Worm (Caenorhabditis elegans) whole organism, mixed stage, embryonic: ENCODE results near the gene djr-1.2.

ENCODE experiments used
- blmp-1 ChIP-seq: fragments of 150-350 bp; optimal IDR thresholded peaks from 2 replicates; lab custom pipeline; 2014; ENCODE audit warnings: missing biosample characterization, missing genetic modification characterization
- elt-3 ChIP-seq: fragments of 150-350 bp; optimal IDR thresholded peaks from 2 replicates; lab custom pipeline; 2014; ENCODE audit warnings: missing biosample characterization, missing genetic modification characterization
- nhr-237 ChIP-seq: fragments of 150-350 bp; optimal IDR thresholded peaks from 2 replicates; lab custom pipeline; 2014; ENCODE audit warnings: missing biosample characterization, missing genetic modification characterization
- snpc-4 ChIP-seq: fragments of 150-350 bp; optimal IDR thresholded peaks from 2 replicates; lab custom pipeline; 2014; ENCODE audit warnings: missing biosample characterization, missing genetic modification characterization
- unc-39 ChIP-seq: fragments of 150-350 bp; optimal IDR thresholded peaks from 2 replicates; lab custom pipeline; 2014; ENCODE audit warnings: missing biosample characterization, missing genetic modification characterization

DNA sequence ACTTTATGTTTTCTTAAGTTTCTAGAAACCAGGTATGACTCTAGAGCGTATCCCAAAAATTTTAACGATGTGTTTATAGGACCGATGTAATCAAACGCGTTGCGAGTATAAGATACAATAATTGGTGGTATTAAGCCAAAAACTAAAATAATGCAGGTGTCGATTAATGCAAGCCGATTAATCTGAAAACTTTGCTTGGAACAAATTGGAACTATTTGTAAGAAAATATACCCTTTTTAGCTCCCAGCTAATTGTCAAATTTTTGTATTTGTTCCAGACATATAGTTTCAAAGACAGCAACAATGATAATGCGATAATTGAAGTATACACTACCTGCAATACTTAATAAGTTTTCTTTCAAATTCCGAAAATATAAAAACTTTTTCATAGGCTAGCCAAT is 26.4 kb upstream of the djr-1.2 start, which contains the start of gene srh-211:
- no peak for TF ChIP-seq blmp-1 (tag; lab: Kevin White, UChicago)
- TF ChIP-seq nhr-237: no peak
- TF ChIP-seq unc-39: no peak
- TF ChIP-seq snpc-4: no peak
- no peak for TF ChIP-seq elt-3 (tag; lab: Kevin White, UChicago)
